Worm (Caenorhabditis elegans): ENCODE measurements around the gene srw-67.
A peak's percentile ranks its signal among the peaks of the same experiment; 100 is the strongest.

Gene srw-67

ce11 chrV:7399202-7399601, 18.3 kb upstream of the srw-67 start, which contains the start of gene gst-41 (continued):
- TF ChIP-seq unc-86 (tag; optimal IDR thresholded peaks at IDR 0.05), result no peak

ce11 chrV:7400095-7400494, 17.4 kb upstream of the srw-67 start, which contains the start of gene cnc-9:
TSS of gene cnc-9 (minus strand) at chrV:7400195.
- TF ChIP-seq isw-1 (GFP tag; IDR thresholded peaks at IDR 0.05) (no peak), efl-1 (optimal IDR thresholded peaks at IDR 0.05) (no peak), efl-1 (GFP tag; optimal IDR thresholded peaks at IDR 0.05 in 1 of 2) (peak in 1 of 2 experiments; percentile 4), egl-27 (tag; optimal IDR thresholded peaks at IDR 0.05) (no peak)

- no peak for TF ChIP-seq snpc-4 (tag; optimal IDR thresholded peaks at IDR 0.05)
- no peak for TF ChIP-seq nhr-12 (tag; optimal IDR thresholded peaks at IDR 0.05)
- no peak for TF ChIP-seq nhr-76 (tag; optimal IDR thresholded peaks at IDR 0.05)
- TF ChIP-seq zag-1 (tag; optimal IDR thresholded peaks at IDR 0.05), result no peak
- no peak for TF ChIP-seq lin-15B (tag; optimal IDR thresholded peaks at IDR 0.05)
- TF ChIP-seq nhr-71 (tag; optimal IDR thresholded peaks at IDR 0.05), result no peak
- TF ChIP-seq snu-23 (GFP tag; optimal IDR thresholded peaks at IDR 0.05), result no peak
- TF ChIP-seq nhr-11 (tag; optimal IDR thresholded peaks at IDR 0.05), result no peak
- no peak for TF ChIP-seq jun-1 (tag; optimal IDR thresholded peaks at IDR 0.05)
Observed at ce11 chrV:7400588-7400987, 16.9 kb upstream of the srw-67 start, which contains the start of gene srx-60. TSS of gene srx-60 (plus strand) at chrV:7400888.

ce11 chrV:7402355-7402754, 15.1 kb upstream of the srw-67 start, which contains the start of gene srj-13:
TSS of gene srj-13 (plus strand) at chrV:7402655.
- TF ChIP-seq ets-5 (GFP tag; IDR thresholded peaks at IDR 0.05) (no peak), swsn-7 (tag; optimal IDR thresholded peaks at IDR 0.05) (no peak), nhr-76 (tag; optimal IDR thresholded peaks at IDR 0.05) (no peak), pax-3 (tag; optimal IDR thresholded peaks at IDR 0.05) (no peak), egl-27 (tag; optimal IDR thresholded peaks at IDR 0.05) (no peak), dsc-1 (tag; optimal IDR thresholded peaks at IDR 0.05) (no peak), isw-1 (GFP tag; IDR thresholded peaks at IDR 0.05) (no peak), unc-98 (GFP tag; IDR thresholded peaks at IDR 0.05) (no peak)

ce11 chrV:7403501-7403900, 14.0 kb upstream of the srw-67 start:
- TF ChIP-seq mep-1 (tag; optimal IDR thresholded peaks at IDR 0.05), result no peak
- no peak for TF ChIP-seq pax-3 (tag; optimal IDR thresholded peaks at IDR 0.05)
- no peak for TF ChIP-seq nhr-12 (tag; optimal IDR thresholded peaks at IDR 0.05)
- TF ChIP-seq nhr-85 (tag), result no peak
- TF ChIP-seq grh-1 (GFP tag; IDR thresholded peaks at IDR 0.05), result no peak
- no peak for TF ChIP-seq aha-1 (tag; optimal IDR thresholded peaks at IDR 0.05)
- no peak for TF ChIP-seq nhr-84 (tag; optimal IDR thresholded peaks at IDR 0.05)

ce11 chrV:7408520-7408919, 8.9 kb upstream of the srw-67 start, which contains the start of gene srt-6:
TSS of gene srt-6 (minus strand) at chrV:7408814.
- TF ChIP-seq nhr-77 (tag; optimal IDR thresholded peaks at IDR 0.05) (no peak), efl-1 (optimal IDR thresholded peaks at IDR 0.05) (no peak), efl-1 (GFP tag; optimal IDR thresholded peaks at IDR 0.05 in 1 of 2) (no peak), aly-2 (tag; optimal IDR thresholded peaks at IDR 0.05) (no peak), jun-1 (tag; optimal IDR thresholded peaks at IDR 0.05) (no peak), nhr-11 (tag; optimal IDR thresholded peaks at IDR 0.05) (no peak), irx-1 (tag; optimal IDR thresholded peaks at IDR 0.05) (no peak), tbx-2 (tag; optimal IDR thresholded peaks at IDR 0.05) (no peak), rnt-1 (tag; optimal IDR thresholded peaks at IDR 0.05) (no peak), elt-3 (tag; optimal IDR thresholded peaks at IDR 0.05) (no peak), nhr-20 (tag; optimal IDR thresholded peaks at IDR 0.05) (no peak), ceh-8 (GFP tag; optimal IDR thresholded peaks at IDR 0.05) (no peak)

- TF ChIP-seq dsc-1 (tag; optimal IDR thresholded peaks at IDR 0.05), result no peak
- TF ChIP-seq mab-9 (GFP tag; IDR thresholded peaks at IDR 0.05), result no peak
- TF ChIP-seq hpl-2 (GFP tag; optimal IDR thresholded peaks at IDR 0.05), result no peak
- TF ChIP-seq hlh-17 (GFP tag; optimal IDR thresholded peaks at IDR 0.05; ENCODE audit: borderline replicate concordance), result no peak
- TF ChIP-seq lin-35 (GFP tag; optimal IDR thresholded peaks at IDR 0.05), result no peak
Observed at ce11 chrV:7409599-7409998, 7.9 kb upstream of the srw-67 start, which contains the start of gene R13D7.2. TSS of gene R13D7.2 (plus strand) at chrV:7409899.

Measured in whole organism, L1 larva.